Fruit fly (Drosophila melanogaster) Kc167 (cell line): ENCODE results near the gene Cp7Fb.

Source experiments
- Myc ChIP-seq: fragments of >200 bp; optimal IDR thresholded peaks from 2 replicates; lab custom pipeline; 2017; ENCODE audit warnings: missing external identifiers
- Sin3A ChIP-seq: fragments of >200 bp; optimal IDR thresholded peaks from 2 replicates; lab custom pipeline; 2018; ENCODE audit warnings: missing external identifiers
- h ChIP-seq: fragments of >200 bp; optimal IDR thresholded peaks from 3 replicates; lab custom pipeline; 2018; ENCODE audit warnings: missing external identifiers
- insv ChIP-seq: fragments of >200 bp; optimal IDR thresholded peaks from 3 replicates; lab custom pipeline; 2018; ENCODE audit warnings: missing external identifiers
- psq ChIP-seq: fragments of >200 bp; optimal IDR thresholded peaks from 2 replicates; lab custom pipeline; 2017; ENCODE audit warnings: missing external identifiers
- ttk ChIP-seq: sonication (Bioruptor generic); optimal IDR thresholded peaks from 2 replicates; lab custom pipeline; 2017; ENCODE audit warnings: missing external identifiers

DNA sequence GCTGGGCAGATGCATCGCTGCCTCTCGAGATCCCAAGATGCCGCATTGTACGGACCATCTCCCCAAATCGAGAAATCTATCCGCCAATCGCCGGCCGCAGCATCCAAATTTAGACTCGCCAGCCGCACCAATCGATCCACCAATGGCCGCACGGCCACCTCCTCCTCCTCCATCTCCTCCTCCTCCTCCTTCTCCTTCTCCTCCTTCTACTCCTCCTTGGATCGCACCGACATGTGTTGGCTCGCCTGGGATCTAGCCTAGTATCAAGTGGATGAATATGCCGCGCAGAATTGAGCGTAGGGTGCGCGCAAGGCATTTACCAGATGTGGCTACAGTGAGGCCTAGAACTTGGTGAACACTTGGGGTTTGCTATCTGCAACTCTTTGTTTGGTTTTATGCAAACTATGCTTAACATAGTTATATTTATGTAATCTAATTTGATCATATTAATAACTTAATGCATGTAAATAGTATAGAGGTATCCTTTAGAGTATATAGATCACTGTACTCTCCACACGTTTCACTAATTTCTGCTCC is 18.6 kb upstream of the Cp7Fb start, which contains the start of gene org-1:
- no peak for TF ChIP-seq Myc (lab: Kevin White, UChicago)
- TF ChIP-seq psq (lab: Kevin White, UChicago) = no peak
- TF ChIP-seq insv = no peak
- TF ChIP-seq h (lab: Kevin White, UChicago) = no peak
- no peak for TF ChIP-seq Sin3A
- no peak for TF ChIP-seq ttk (lab: Kevin White, UChicago)
